Worm (Caenorhabditis elegans): ENCODE results near the gene M106.2.

DNA sequence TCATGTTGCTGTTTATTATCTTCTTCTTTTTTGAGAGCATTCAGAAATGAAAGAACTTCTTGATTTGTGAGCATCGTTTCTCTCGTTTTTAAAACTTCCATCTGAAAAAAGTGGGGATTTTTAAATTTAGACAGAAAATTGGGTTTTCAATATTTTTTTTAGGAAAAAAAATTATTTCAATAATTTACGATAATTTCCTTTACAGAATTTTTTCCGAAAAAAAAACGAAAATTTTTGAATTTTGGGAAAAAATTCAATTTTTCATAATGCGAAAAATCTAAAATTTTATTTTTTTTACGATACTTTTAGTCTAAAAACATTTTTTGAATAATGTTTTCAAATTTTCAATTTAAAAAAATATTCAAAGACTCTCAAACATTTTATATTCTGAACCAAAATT, 7.3 kb upstream of the M106.2 start, which contains the start of gene M106.7:
- TF ChIP-seq C38D4.7 (GFP tag; optimal IDR thresholded peaks at IDR 0.05), result no peak
- no peak for TF ChIP-seq pha-4 (tag; optimal IDR thresholded peaks at IDR 0.05)
